Worm (Caenorhabditis elegans) whole organism, mixed stage, embryonic: ENCODE measurements around the gene zig-6.

Experiments
- bed-3 ChIP-seq: fragments of 200-800 bp; sonication (Bioruptor generic); optimal IDR thresholded peaks from 3 replicates; lab custom pipeline; 2018; ENCODE audit warnings: mild to moderate bottlenecking, missing genetic modification characterization, moderate library complexity, missing compliant biosample characterization
- blmp-1 ChIP-seq: fragments of 150-350 bp; optimal IDR thresholded peaks from 2 replicates; lab custom pipeline; 2014; ENCODE audit warnings: missing biosample characterization, missing genetic modification characterization
- ceh-39 ChIP-seq: fragments of 150-350 bp; optimal IDR thresholded peaks from 2 replicates; lab custom pipeline; 2014; ENCODE audit warnings: missing biosample characterization, missing genetic modification characterization
- ceh-43 ChIP-seq: fragments of 200-800 bp; sonication (Bioruptor generic); optimal IDR thresholded peaks from 2 replicates; lab custom pipeline; 2018; ENCODE audit warnings: mild to moderate bottlenecking, missing genetic modification characterization, moderate library complexity, missing compliant biosample characterization
- ces-1 ChIP-seq: fragments of 150-350 bp; optimal IDR thresholded peaks from 2 replicates; lab custom pipeline; 2014; ENCODE audit warnings: missing biosample characterization, missing genetic modification reagents, missing genetic modification characterization
- cnd-1 ChIP-seq: fragments of 200-800 bp; sonication (Bioruptor generic); optimal IDR thresholded peaks from 2 replicates; lab custom pipeline; 2018; ENCODE audit warnings: mild to moderate bottlenecking, missing genetic modification characterization, missing compliant biosample characterization
- drap-1 ChIP-seq: fragments of 200-800 bp; sonication (Bioruptor generic); optimal IDR thresholded peaks from 3 replicates; lab custom pipeline; 2018; ENCODE audit warnings: mild to moderate bottlenecking, missing genetic modification characterization, missing compliant biosample characterization
- elt-1 ChIP-seq: sonication (generic microtip); optimal IDR thresholded peaks from 2 replicates; lab custom pipeline; 2017; ENCODE audit warnings: missing genetic modification characterization, mild to moderate bottlenecking, missing compliant biosample characterization, antibody characterized with exemption, moderate library complexity, borderline replicate concordance; ENCODE audit not compliant: insufficient read depth
- elt-3 ChIP-seq: fragments of 150-350 bp; optimal IDR thresholded peaks from 2 replicates; lab custom pipeline; 2014; ENCODE audit warnings: missing biosample characterization, missing genetic modification characterization
- hlh-1 ChIP-seq: fragments of 150-350 bp; optimal IDR thresholded peaks from 2 replicates; lab custom pipeline; 2014; ENCODE audit warnings: missing biosample characterization, missing genetic modification reagents, missing genetic modification characterization
- lin-13 ChIP-seq: fragments of 150-350 bp; optimal IDR thresholded peaks from 2 replicates; lab custom pipeline; 2014; ENCODE audit warnings: missing biosample characterization, missing genetic modification characterization
- lin-32 ChIP-seq: fragments of 200-800 bp; sonication (Bioruptor generic); optimal IDR thresholded peaks from 2 replicates; lab custom pipeline; 2018; ENCODE audit warnings: mild to moderate bottlenecking, missing genetic modification characterization, missing compliant biosample characterization
- lsy-2 ChIP-seq: fragments of 150-350 bp; optimal IDR thresholded peaks from 2 replicates; lab custom pipeline; 2014; ENCODE audit warnings: missing biosample characterization, missing genetic modification characterization
- mab-5 ChIP-seq: fragments of 150-350 bp; optimal IDR thresholded peaks from 2 replicates; lab custom pipeline; 2014; ENCODE audit warnings: missing biosample characterization, missing genetic modification characterization
- mls-2 ChIP-seq: sonication (generic microtip); optimal IDR thresholded peaks from 2 replicates; lab custom pipeline; 2016; ENCODE audit warnings: mild to moderate bottlenecking, missing genetic modification characterization, moderate library complexity, missing compliant biosample characterization
- nhr-2 ChIP-seq: fragments of 150-350 bp; optimal IDR thresholded peaks from 2 replicates; lab custom pipeline; 2014; ENCODE audit warnings: missing biosample characterization, missing genetic modification characterization
- nhr-237 ChIP-seq: fragments of 150-350 bp; optimal IDR thresholded peaks from 2 replicates; lab custom pipeline; 2014; ENCODE audit warnings: missing biosample characterization, missing genetic modification characterization
- nhr-28 ChIP-seq: fragments of 150-350 bp; optimal IDR thresholded peaks from 2 replicates; lab custom pipeline; 2014; ENCODE audit warnings: missing biosample characterization, missing genetic modification characterization
- nhr-76 ChIP-seq: sonication (generic microtip); optimal IDR thresholded peaks from 2 replicates; lab custom pipeline; 2017; ENCODE audit warnings: missing biosample characterization, missing genetic modification characterization
- sem-2 ChIP-seq: fragments of 200-800 bp; sonication (Bioruptor generic); optimal IDR thresholded peaks from 2 replicates; lab custom pipeline; 2018; ENCODE audit warnings: mild to moderate bottlenecking, missing genetic modification characterization, missing compliant biosample characterization
- sptf-1 ChIP-seq: sonication (generic microtip); optimal IDR thresholded peaks from 2 replicates; lab custom pipeline; 2017; ENCODE audit warnings: mild to moderate bottlenecking, missing genetic modification characterization, moderate library complexity, missing compliant biosample characterization
- tbx-8 ChIP-seq: fragments of 200-800 bp; sonication (Bioruptor generic); optimal IDR thresholded peaks from 2 replicates; lab custom pipeline; 2018; ENCODE audit warnings: mild to moderate bottlenecking, missing genetic modification characterization, moderate library complexity, missing compliant biosample characterization
- unc-120 ChIP-seq: sonication (generic microtip); optimal IDR thresholded peaks from 2 replicates; lab custom pipeline; 2017; ENCODE audit warnings: missing genetic modification characterization, missing compliant biosample characterization; ENCODE audit not compliant: poor library complexity, severe bottlenecking
- unc-39 ChIP-seq: fragments of 150-350 bp; optimal IDR thresholded peaks from 2 replicates; lab custom pipeline; 2014; ENCODE audit warnings: missing biosample characterization, missing genetic modification characterization
- unc-62 ChIP-seq: fragments of 150-350 bp; optimal IDR thresholded peaks from 2 replicates; lab custom pipeline; 2014; ENCODE audit warnings: missing biosample characterization, missing genetic modification reagents, missing genetic modification characterization
- zip-8 ChIP-seq: fragments of 150-350 bp; optimal IDR thresholded peaks from 2 replicates; lab custom pipeline; 2014; ENCODE audit warnings: missing biosample characterization, missing genetic modification characterization

The zig-6 gene

DNA sequence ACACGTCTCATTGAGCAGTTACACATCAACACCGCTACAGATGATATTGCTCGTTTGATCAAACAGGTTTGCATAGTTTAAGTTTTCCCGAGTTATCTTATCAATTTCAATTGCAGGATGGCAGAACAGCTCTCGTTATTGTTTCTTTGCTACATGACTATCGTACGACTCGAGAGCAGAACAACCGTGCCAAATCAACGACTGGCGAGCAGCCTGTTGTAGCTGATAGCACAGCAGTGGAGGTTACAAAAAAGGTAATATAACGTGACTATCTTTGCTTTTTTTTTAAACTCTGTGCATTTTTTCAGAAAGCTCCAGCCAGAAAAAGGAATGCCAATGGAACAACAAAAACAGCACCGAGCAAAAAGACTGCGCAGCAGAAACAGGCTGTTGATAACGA lies 13.5 kb upstream of the zig-6 start:
- TF ChIP-seq ceh-43 (GFP tag; lab: Kevin White, UChicago), result no peak
- no peak for TF ChIP-seq unc-39 (tag; lab: Kevin White, UChicago)
- TF ChIP-seq nhr-76 (tag; lab: Kevin White, UChicago), result no peak

DNA sequence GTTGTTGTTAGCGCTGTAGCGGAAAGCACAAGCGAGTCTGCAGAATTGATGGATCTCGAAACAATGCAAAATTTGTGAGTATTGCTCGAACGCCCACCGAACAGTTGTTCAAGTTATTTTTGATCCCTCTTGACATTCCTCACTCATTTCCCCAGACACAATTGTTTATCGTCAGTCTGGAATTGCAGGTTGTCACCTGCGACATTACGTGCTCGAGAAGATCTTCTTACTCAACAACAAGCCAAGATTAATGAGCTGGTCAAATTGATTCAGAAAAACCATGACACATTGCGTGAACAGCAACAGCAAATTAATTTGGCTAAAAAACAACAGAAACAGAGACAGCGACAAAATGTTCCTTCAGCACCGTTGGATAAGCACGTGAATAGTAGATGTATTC lies 13.0 kb upstream of the zig-6 start:
- TF ChIP-seq unc-62 (GFP tag; lab: Kevin White, UChicago), result no peak
- TF ChIP-seq lsy-2 (tag; lab: Kevin White, UChicago), result no peak
- TF ChIP-seq ces-1 (GFP tag; lab: Kevin White, UChicago), result no peak
- TF ChIP-seq nhr-237 (tag; lab: Kevin White, UChicago), result no peak
- no peak for TF ChIP-seq tbx-8
- no peak for TF ChIP-seq mab-5 (tag; lab: Kevin White, UChicago)
- TF ChIP-seq unc-120, result no peak
- TF ChIP-seq sem-2 (GFP tag; lab: Kevin White, UChicago), result no peak
- TF ChIP-seq bed-3, result no peak
- TF ChIP-seq mls-2 (tag; lab: Kevin White, UChicago), result no peak
- no peak for TF ChIP-seq ceh-39 (tag; lab: Kevin White, UChicago)
- TF ChIP-seq elt-1 (tag; lab: Kevin White, UChicago), result no peak
- no peak for TF ChIP-seq drap-1 (GFP tag; lab: Kevin White, UChicago)
- no peak for TF ChIP-seq hlh-1 (tag; lab: Kevin White, UChicago)
- no peak for TF ChIP-seq zip-8 (tag; lab: Kevin White, UChicago)
- no peak for TF ChIP-seq ceh-43 (GFP tag; lab: Kevin White, UChicago)
- TF ChIP-seq lin-32 (GFP tag; lab: Kevin White, UChicago), result no peak

DNA sequence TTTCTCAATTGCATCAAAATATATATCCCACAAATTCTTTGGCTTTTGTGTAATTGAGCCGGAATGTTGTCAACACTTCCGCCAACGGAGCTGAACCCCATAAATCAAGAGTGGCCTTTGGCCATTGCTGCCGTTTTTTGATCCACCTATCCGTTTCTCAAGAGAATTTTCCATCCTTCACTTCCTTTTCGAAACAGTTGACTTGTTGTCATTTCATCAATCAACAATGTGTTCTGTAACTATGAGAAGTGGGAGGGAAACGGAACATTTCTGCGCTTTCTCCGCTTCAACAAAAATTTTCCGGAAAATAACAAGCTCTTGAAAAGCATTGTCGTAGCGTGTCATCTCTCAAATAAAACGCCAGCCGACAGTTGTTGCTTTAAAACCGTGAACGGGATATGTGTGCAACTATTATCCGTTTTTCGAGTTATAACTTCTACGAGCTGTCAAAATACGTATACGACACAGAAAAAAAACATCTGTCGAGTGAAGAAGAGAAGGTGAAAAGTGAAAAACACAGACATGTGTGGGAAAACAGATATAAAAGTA lies 11.0 kb upstream of the zig-6 start:
- peak; percentile 59 for TF ChIP-seq hlh-1 (tag; lab: Kevin White, UChicago)
- TF ChIP-seq drap-1 (GFP tag; lab: Kevin White, UChicago), result no peak
- peak; percentile 35 for TF ChIP-seq unc-62 (GFP tag; lab: Kevin White, UChicago)
- TF ChIP-seq, all 35 proteins: peak for 2

DNA sequence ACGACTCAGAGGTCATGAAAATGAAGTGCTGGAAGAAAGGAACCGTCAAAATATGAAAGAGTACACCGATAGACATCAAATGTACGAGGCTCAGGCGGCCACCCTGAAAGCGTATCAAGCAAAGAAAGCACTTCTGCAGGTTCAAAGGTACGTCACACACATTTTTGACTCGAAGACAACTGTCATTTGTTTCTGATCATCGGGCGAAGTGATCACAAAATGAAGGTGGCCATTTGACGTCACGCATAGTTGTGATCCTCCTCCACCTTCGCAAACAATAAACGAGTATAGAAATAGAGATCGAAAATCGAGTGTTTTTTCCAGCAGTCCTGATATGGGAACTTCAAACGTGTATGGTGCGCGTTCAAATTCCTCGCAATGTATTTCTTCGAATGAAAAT lies 10.4 kb upstream of the zig-6 start:
- TF ChIP-seq sptf-1 (tag; lab: Kevin White, UChicago) (no peak), unc-120 (no peak)
- TF ChIP-seq, all 35 proteins: peak for 0

DNA sequence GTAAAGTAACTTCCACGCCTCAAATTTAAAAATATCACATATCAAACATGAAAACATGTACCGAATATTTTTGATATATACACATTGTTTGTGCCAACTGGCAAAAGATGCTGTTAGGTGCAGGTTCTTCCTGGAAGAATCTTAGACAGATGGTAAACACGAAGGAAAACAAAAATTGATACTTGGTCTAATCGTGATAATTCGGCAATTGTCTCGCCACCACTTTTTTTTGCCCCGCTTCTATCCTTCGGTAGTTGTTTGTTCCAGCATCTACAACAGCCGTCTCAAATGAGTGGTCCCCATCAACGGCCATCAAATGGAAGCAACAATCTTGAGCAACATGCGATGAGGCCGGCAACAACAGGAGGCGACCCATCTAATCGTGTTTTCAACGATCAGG lies 8.6 kb upstream of the zig-6 start:
- TF ChIP-seq cnd-1, result no peak
- TF ChIP-seq lin-32 (GFP tag; lab: Kevin White, UChicago), result no peak
- TF ChIP-seq nhr-2, result no peak
- TF ChIP-seq unc-120, result no peak
- no peak for TF ChIP-seq nhr-237 (tag; lab: Kevin White, UChicago)
- TF ChIP-seq blmp-1 (tag; lab: Kevin White, UChicago), result no peak
- TF ChIP-seq lin-13 (tag; lab: Kevin White, UChicago), result no peak
- no peak for TF ChIP-seq ceh-39 (tag; lab: Kevin White, UChicago)
- TF ChIP-seq ceh-43 (GFP tag; lab: Kevin White, UChicago), result no peak
- TF ChIP-seq tbx-8, result no peak
- TF ChIP-seq nhr-76 (tag; lab: Kevin White, UChicago), result no peak
- TF ChIP-seq, all 35 proteins: peak for 0

DNA sequence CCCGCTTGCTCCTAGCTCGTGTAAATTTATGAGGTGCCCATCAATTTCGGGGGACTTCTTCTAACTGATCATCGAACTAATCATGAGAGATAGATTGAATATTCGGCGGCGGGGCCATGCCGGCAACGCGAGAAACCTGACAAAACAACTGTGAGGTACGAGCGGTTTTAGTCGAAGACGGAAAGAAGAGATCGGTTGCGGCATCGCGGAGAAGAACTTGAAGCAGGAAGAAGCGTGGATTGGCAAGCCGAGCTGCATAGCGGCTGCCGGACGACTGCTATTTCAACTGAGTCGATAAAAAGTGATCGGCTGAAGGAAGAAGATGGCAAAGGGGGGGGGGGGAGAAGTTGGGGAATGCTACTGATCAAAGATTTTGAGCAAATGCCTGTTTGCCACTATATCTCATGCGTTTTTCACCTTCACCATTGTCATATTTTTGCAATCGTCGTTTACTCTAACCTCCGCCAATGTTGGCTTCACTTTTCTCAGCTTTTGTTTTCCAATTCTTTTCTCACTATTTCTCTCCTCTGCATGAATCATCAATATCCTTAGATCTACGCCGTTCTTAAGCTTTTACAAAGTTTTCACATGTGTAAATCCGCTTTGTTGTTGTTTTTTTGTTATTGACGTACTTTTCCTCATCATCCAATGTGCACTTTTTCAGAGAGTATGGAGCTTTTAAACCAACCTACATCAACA lies 6.7 kb upstream of the zig-6 start, which contains the start of gene pqn-62:
pqn-62 (plus strand) TSS at position 649 of the 699 bp plus-strand sequence.
- TF ChIP-seq elt-3 (tag; lab: Kevin White, UChicago) (no peak), sem-2 (GFP tag; lab: Kevin White, UChicago) (no peak), unc-120 (peak; percentile 56), cnd-1 (no peak), nhr-28 (tag; lab: Kevin White, UChicago) (no peak), unc-62 (GFP tag; lab: Kevin White, UChicago) (peak; percentile 31), hlh-1 (tag; lab: Kevin White, UChicago) (peak; percentile 53)
